Worm (Caenorhabditis elegans) whole organism, L4/young adult: ENCODE data around the gene B0454.8.

Experiments used
- dao-5 ChIP-seq: sonication (generic microtip); optimal IDR thresholded peaks from 2 replicates; lab custom pipeline; 2016; ENCODE audit warnings: missing genotype, missing genetic modification characterization, moderate library complexity, missing compliant biosample characterization
- him-1 ChIP-seq: sonication (generic microtip); optimal IDR thresholded peaks from 2 replicates; lab custom pipeline; 2016; ENCODE audit warnings: missing genotype, missing genetic modification reagents, missing genetic modification characterization, missing compliant biosample characterization

DNA sequence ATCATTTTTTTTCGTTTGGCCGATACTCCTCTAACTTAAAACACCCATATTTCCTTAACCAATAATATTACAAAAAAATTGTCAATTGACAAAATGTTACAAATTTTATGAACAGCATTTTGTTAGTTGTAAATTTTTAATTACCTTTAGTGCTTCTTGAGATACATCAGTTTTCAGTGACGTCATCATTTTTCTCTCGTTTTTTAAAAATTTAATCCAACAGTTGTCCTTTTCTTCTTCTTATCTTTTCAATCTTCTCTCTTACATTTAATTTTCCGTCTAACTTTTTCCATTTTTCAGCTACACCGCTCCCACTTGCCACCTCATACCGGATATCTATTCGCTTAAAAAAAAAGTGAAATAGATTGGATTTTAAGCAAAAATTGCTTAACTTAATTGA, 46.5 kb downstream of the B0454.8 start, which contains the start of gene lido-8:
- TF ChIP-seq him-1 (tag; lab: Kevin White, UChicago), result no peak
- TF ChIP-seq dao-5, result no peak
